Worm (Caenorhabditis elegans): ENCODE measurements around the gene gpla-1.

DNA sequence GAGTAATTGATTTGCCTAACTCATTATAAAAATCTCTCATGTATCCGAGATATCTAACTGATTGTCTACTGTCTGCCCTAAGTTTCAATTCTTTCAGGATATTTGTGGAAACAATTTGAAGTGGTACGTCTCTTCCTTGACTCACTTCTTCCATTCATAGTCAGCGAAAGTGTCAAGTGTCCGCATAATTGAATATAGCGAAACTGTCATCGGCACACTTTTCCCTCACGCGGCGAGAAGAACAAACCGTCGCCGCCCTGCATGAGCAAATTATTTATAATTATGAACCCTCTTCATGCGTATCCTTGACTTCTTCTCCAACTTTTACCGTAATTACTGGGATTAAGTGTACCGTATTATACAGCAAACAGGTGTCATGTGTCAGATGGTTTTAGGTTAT lies 11.0 kb upstream of the gpla-1 start:
- TF ChIP-seq pqm-1 (tag; optimal IDR thresholded peaks at IDR 0.05): no peak
- TF ChIP-seq nfya-1 (tag; optimal IDR thresholded peaks at IDR 0.05): no peak

Measured in whole organism, late embryonic.